Worm (Caenorhabditis elegans) whole organism, late embryonic: Measurements from ENCODE around the gene T25E4.2.

Experiments used
- ceh-19 ChIP-seq: fragments of 200-800 bp; sonication (Bioruptor generic); optimal IDR thresholded peaks from 2 replicates; lab custom pipeline; 2018; ENCODE audit warnings: mild to moderate bottlenecking, missing genetic modification characterization, missing compliant biosample characterization
- che-1 ChIP-seq: sonication (generic microtip); optimal IDR thresholded peaks from 2 replicates; lab custom pipeline; 2016; ENCODE audit warnings: mild to moderate bottlenecking, missing genetic modification characterization, missing compliant biosample characterization

ce11 chrII:5544145-5544515 is 38.1 kb downstream of the T25E4.2 start:
- TF ChIP-seq che-1 (tag; lab: Kevin White, UChicago): no peak
- no peak for TF ChIP-seq ceh-19 (GFP tag; lab: Kevin White, UChicago)
